In the genomic region with DNA sequence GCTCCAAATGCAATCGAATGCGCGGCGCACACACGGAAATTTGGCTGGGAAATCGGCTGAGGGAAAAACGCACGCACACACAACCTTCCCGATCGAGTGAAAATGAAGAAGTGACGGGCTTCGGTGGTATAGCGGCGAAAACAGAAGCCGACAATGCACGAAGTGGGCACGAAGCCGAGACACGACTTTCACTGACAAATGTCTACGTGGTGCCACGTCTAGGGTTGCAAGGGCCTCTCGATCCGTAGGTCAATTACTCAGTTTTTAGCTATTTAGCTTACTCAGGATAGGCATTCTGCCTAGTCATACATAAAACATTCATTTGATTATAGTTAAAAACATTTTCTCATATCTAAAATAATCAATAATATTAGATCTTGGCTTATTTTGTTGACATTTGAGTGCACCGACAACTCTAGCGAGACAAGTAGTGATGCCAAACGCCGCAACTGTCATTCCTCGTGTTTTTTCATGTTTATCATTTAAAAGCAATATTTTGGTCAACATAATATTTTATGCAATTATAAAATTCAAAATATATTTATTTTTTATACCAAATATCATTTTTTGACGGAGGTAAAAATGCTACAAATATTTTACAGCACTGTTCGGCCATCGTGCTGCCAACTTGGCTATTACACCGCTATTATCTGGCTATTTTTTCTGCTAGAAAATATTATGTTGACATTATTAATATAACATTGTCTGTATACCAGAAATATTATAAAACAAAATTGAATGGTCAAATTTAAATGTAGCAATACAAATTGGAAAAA, we compare ENCODE assay signal across 5 fruit fly cellular contexts.
A peak's percentile ranks its signal among the peaks of the same experiment; 100 is the strongest.
TF ChIP-seq lines count a peak whose summit lies in the region.

No protein-coding gene starts in this region.

- peak; percentile 46 for TF ChIP-seq CTCF in whole organism, embryonic (GFP tag; optimal IDR thresholded peaks at IDR 0.05; lab: Kevin White, UChicago)

TF ChIP-seq in whole organism, adult, 20 proteins besides CTCF, POLR2A, EP300 and RAD21 (continues in another document):
- peak; percentile 82 for TF ChIP-seq CG5204 (GFP tag; optimal IDR thresholded peaks at IDR 0.05; lab: Kevin White, UChicago)
- TF ChIP-seq Clk (GFP tag; optimal IDR thresholded peaks at IDR 0.05; lab: Kevin White, UChicago): peak; percentile 70
- TF ChIP-seq Crg-1 (GFP tag; optimal IDR thresholded peaks at IDR 0.05; lab: Kevin White, UChicago): peak; percentile 93
- TF ChIP-seq CG7101 (tag; optimal IDR thresholded peaks at IDR 0.05; lab: Kevin White, UChicago): peak; percentile 95
- peak; percentile 88 for TF ChIP-seq Mnt (GFP tag; optimal IDR thresholded peaks at IDR 0.05; lab: Kevin White, UChicago)
- TF ChIP-seq pad (GFP tag; optimal IDR thresholded peaks at IDR 0.05; lab: Kevin White, UChicago): peak; percentile 82
- peak; percentile 69 for TF ChIP-seq tj (GFP tag; optimal IDR thresholded peaks at IDR 0.05; lab: Kevin White, UChicago)
- no peak for TF ChIP-seq cnc (optimal IDR thresholded peaks at IDR 0.05; lab: Kevin White, UChicago)
- peak; percentile 84 for TF ChIP-seq CG7045 (GFP tag; optimal IDR thresholded peaks at IDR 0.05; lab: Kevin White, UChicago)
- TF ChIP-seq kay (GFP tag; lab: Kevin White, UChicago; ENCODE audit: borderline replicate concordance): no peak
- TF ChIP-seq CG1620 (GFP tag; optimal IDR thresholded peaks at IDR 0.05; lab: Kevin White, UChicago): peak; percentile 91
- peak; percentile 81 for TF ChIP-seq ovo (GFP tag; optimal IDR thresholded peaks at IDR 0.05; lab: Kevin White, UChicago)
- TF ChIP-seq cic (GFP tag; optimal IDR thresholded peaks at IDR 0.05; lab: Kevin White, UChicago): peak; percentile 9
- peak; percentile 91 for TF ChIP-seq Hr96 (GFP tag; optimal IDR thresholded peaks at IDR 0.05; lab: Kevin White, UChicago)
- peak; percentile 94 for TF ChIP-seq bab1 (GFP tag; optimal IDR thresholded peaks at IDR 0.05; lab: Kevin White, UChicago)
- peak; percentile 92 for TF ChIP-seq CG11617 (GFP tag; optimal IDR thresholded peaks at IDR 0.05; lab: Kevin White, UChicago)

TF ChIP-seq in whole organism, embryonic, 481 proteins besides CTCF, POLR2A, EP300 and RAD21 (continues in another document):
- TF ChIP-seq bigmax (GFP tag; optimal IDR thresholded peaks at IDR 0.05; lab: Kevin White, UChicago) (no peak), CG8944 (GFP tag; optimal IDR thresholded peaks at IDR 0.05; lab: Kevin White, UChicago) (peak; percentile 67), CG14441 (GFP tag; IDR thresholded peaks at IDR 0.05; lab: Robert Waterston, UW) (peak; percentile 83), zf30C (GFP tag; optimal IDR thresholded peaks at IDR 0.05; lab: Kevin White, UChicago) (peak; percentile 9), sob (GFP tag; IDR thresholded peaks at IDR 0.05; lab: Robert Waterston, UW) (peak; percentile 89), nmo (GFP tag; optimal IDR thresholded peaks at IDR 0.05; lab: Kevin White, UChicago) (peak; percentile 87), MTF-1 (GFP tag; optimal IDR thresholded peaks at IDR 0.05; lab: Kevin White, UChicago; ENCODE audit: borderline replicate concordance) (peak; percentile 63), CG14710 (tag; optimal IDR thresholded peaks at IDR 0.05; lab: Kevin White, UChicago) (peak; percentile 82), zen (tag; optimal IDR thresholded peaks at IDR 0.05; lab: Kevin White, UChicago) (peak; percentile 79), ftz-f1 (GFP tag; optimal IDR thresholded peaks at IDR 0.05; lab: Kevin White, UChicago) (no peak), E2f2 (GFP tag; IDR thresholded peaks at IDR 0.05; lab: Robert Waterston, UW) (peak; percentile 70), CG3838 (GFP tag; optimal IDR thresholded peaks at IDR 0.05; lab: Kevin White, UChicago) (peak; percentile 3), CG3726 (GFP tag; IDR thresholded peaks at IDR 0.05; lab: Robert Waterston, UW) (peak; percentile 72; the same call in 2 of the 3 replicates), CG1603 (tag; optimal IDR thresholded peaks at IDR 0.05; lab: Kevin White, UChicago) (peak; percentile 90), kni (GFP tag; optimal IDR thresholded peaks at IDR 0.05; lab: Kevin White, UChicago) (peak; percentile 45), CG42726 (GFP tag; IDR thresholded peaks at IDR 0.05; lab: Robert Waterston, UW; ENCODE audit: partially characterized antibody) (peak; percentile 60)

TF ChIP-seq in whole organism, prepupa, 60 proteins besides CTCF, POLR2A, EP300 and RAD21 (continues in another document):
- TF ChIP-seq CG8119 (GFP tag; IDR thresholded peaks at IDR 0.05; lab: Robert Waterston, UW) (peak; percentile 88), acj6 (GFP tag; optimal IDR thresholded peaks at IDR 0.05; lab: Kevin White, UChicago) (peak; percentile 90), CG6854 (GFP tag; optimal IDR thresholded peaks at IDR 0.05; lab: Kevin White, UChicago) (peak; percentile 82), CG10631 (GFP tag; optimal IDR thresholded peaks at IDR 0.05; lab: Kevin White, UChicago) (peak; percentile 86), pdm3 (GFP tag; optimal IDR thresholded peaks at IDR 0.05; lab: Kevin White, UChicago) (peak; percentile 91), Hr39 (GFP tag; optimal IDR thresholded peaks at IDR 0.05; lab: Kevin White, UChicago) (peak; percentile 83), CG9139 (GFP tag; optimal IDR thresholded peaks at IDR 0.05; lab: Kevin White, UChicago) (peak; percentile 75), Hr4 (GFP tag; optimal IDR thresholded peaks at IDR 0.05; lab: Kevin White, UChicago) (peak; percentile 80), Eip78C (GFP tag; lab: Kevin White, UChicago) (peak; percentile 94), CG7368 (GFP tag; optimal IDR thresholded peaks at IDR 0.05; lab: Kevin White, UChicago) (peak; percentile 85), vri (GFP tag; optimal IDR thresholded peaks at IDR 0.05; lab: Kevin White, UChicago) (peak; percentile 88), lz (GFP tag; optimal IDR thresholded peaks at IDR 0.05; lab: Kevin White, UChicago) (peak; percentile 88), CG8632 (GFP tag; optimal IDR thresholded peaks at IDR 0.05; lab: Kevin White, UChicago) (peak; percentile 91), CG11762 (GFP tag; optimal IDR thresholded peaks at IDR 0.05; lab: Kevin White, UChicago; ENCODE audit: insufficient read depth) (peak; percentile 80), Met (GFP tag; optimal IDR thresholded peaks at IDR 0.05; lab: Kevin White, UChicago) (peak; percentile 90), Gug (GFP tag; IDR thresholded peaks at IDR 0.05; lab: Robert Waterston, UW) (peak; percentile 83), salr (GFP tag; optimal IDR thresholded peaks at IDR 0.05; lab: Kevin White, UChicago) (peak; percentile 60 to 74)

TF ChIP-seq in whole organism, pupa, 21 proteins besides CTCF, POLR2A, EP300 and RAD21 (continues in another document):
- peak; percentile 89 for TF ChIP-seq CG8159 (tag; optimal IDR thresholded peaks at IDR 0.05; lab: Kevin White, UChicago)
- 0 out of 2 replicates have a peak, but pooled peaks have one; percentile 46 for TF ChIP-seq rn (GFP tag; IDR thresholded peaks at IDR 0.05; lab: Robert Waterston, UW)
- peak; percentile 84 for TF ChIP-seq fd96Ca (GFP tag; IDR thresholded peaks at IDR 0.05; lab: Robert Waterston, UW)
- peak; percentile 90 for TF ChIP-seq CG12605 (GFP tag; IDR thresholded peaks at IDR 0.05; lab: Robert Waterston, UW)
- peak; percentile 76 for TF ChIP-seq CG13204 (GFP tag; optimal IDR thresholded peaks at IDR 0.05; lab: Kevin White, UChicago)
- TF ChIP-seq CG14655 (GFP tag; optimal IDR thresholded peaks at IDR 0.05; lab: Kevin White, UChicago): peak; percentile 87
- peak; percentile 84 for TF ChIP-seq CG15710 (tag; optimal IDR thresholded peaks at IDR 0.05; lab: Kevin White, UChicago)
- TF ChIP-seq Pif1A (GFP tag; optimal IDR thresholded peaks at IDR 0.05; lab: Kevin White, UChicago): peak; percentile 87
- no peak for TF ChIP-seq D1 (tag; optimal IDR thresholded peaks at IDR 0.05; lab: Kevin White, UChicago)
- TF ChIP-seq CG34367 (tag; optimal IDR thresholded peaks at IDR 0.05; lab: Kevin White, UChicago): peak; percentile 86
- peak; percentile 59 for TF ChIP-seq gl (tag; optimal IDR thresholded peaks at IDR 0.05; lab: Kevin White, UChicago)
- TF ChIP-seq CG17806 (tag; optimal IDR thresholded peaks at IDR 0.05; lab: Kevin White, UChicago): peak; percentile 83
- peak; percentile 93 for TF ChIP-seq CG4496 (GFP tag; IDR thresholded peaks at IDR 0.05; lab: Robert Waterston, UW)
- TF ChIP-seq CG9948 (tag; optimal IDR thresholded peaks at IDR 0.05; lab: Kevin White, UChicago): peak; percentile 80
- peak; percentile 77; the same call in 1 of the 2 replicates for TF ChIP-seq CG32121 (GFP tag; IDR thresholded peaks at IDR 0.05; lab: Robert Waterston, UW)
- no peak for TF ChIP-seq CG10348 (GFP tag; IDR thresholded peaks at IDR 0.05; lab: Robert Waterston, UW)
- peak; percentile 18 for TF ChIP-seq EcR (GFP tag; optimal IDR thresholded peaks at IDR 0.05; lab: Kevin White, UChicago)
- peak; percentile 87 for TF ChIP-seq Ets98B (GFP tag; IDR thresholded peaks at IDR 0.05; lab: Robert Waterston, UW)

TF ChIP-seq in whole organism, wandering third instar larva, 38 proteins besides CTCF, POLR2A, EP300 and RAD21 (continues in another document):
- TF ChIP-seq Hr83 (GFP tag; optimal IDR thresholded peaks at IDR 0.05; lab: Kevin White, UChicago; ENCODE audit: poor library complexity, severe bottlenecking) (peak; percentile 75), dl (GFP tag; optimal IDR thresholded peaks at IDR 0.05; lab: Kevin White, UChicago; ENCODE audit: insufficient read depth in 1 of 2, partially characterized antibody in 2 of 2) (no peak), CG32264 (GFP tag; optimal IDR thresholded peaks at IDR 0.05; lab: Kevin White, UChicago) (peak; percentile 68), h (GFP tag; optimal IDR thresholded peaks at IDR 0.05; lab: Kevin White, UChicago) (peak; percentile 93), woc (GFP tag; optimal IDR thresholded peaks at IDR 0.05; lab: Kevin White, UChicago) (peak; percentile 84), foxo (GFP tag; optimal IDR thresholded peaks at IDR 0.05; lab: Kevin White, UChicago) (peak in 1 of 2 experiments; percentile 94), Hr78 (GFP tag; optimal IDR thresholded peaks at IDR 0.05; lab: Kevin White, UChicago) (no peak), lola (GFP tag; optimal IDR thresholded peaks at IDR 0.05; lab: Kevin White, UChicago) (no peak), brk (GFP tag; optimal IDR thresholded peaks at IDR 0.05; lab: Kevin White, UChicago) (peak; percentile 68), usp (GFP tag; optimal IDR thresholded peaks at IDR 0.05; lab: Kevin White, UChicago) (no peak), ey (GFP tag; optimal IDR thresholded peaks at IDR 0.05; lab: Kevin White, UChicago) (peak; percentile 87), jim (GFP tag; optimal IDR thresholded peaks at IDR 0.05; lab: Kevin White, UChicago) (no peak), GATAd (GFP tag; optimal IDR thresholded peaks at IDR 0.05; lab: Kevin White, UChicago) (peak; percentile 77), Vsx2 (GFP tag; optimal IDR thresholded peaks at IDR 0.05; lab: Kevin White, UChicago; ENCODE audit: partially characterized antibody) (no peak), dmrt93B (GFP tag; optimal IDR thresholded peaks at IDR 0.05; lab: Kevin White, UChicago) (peak; percentile 76), dsf (GFP tag; optimal IDR thresholded peaks at IDR 0.05; lab: Kevin White, UChicago; ENCODE audit: borderline replicate concordance) (peak; percentile 27), Rel (GFP tag; optimal IDR thresholded peaks at IDR 0.05; lab: Kevin White, UChicago) (peak; percentile 80), Rel (tag; optimal IDR thresholded peaks at IDR 0.05; lab: Kevin White, UChicago) (peak; percentile 78), sv (GFP tag; optimal IDR thresholded peaks at IDR 0.05; lab: Kevin White, UChicago) (peak; percentile 87)
